Fruit fly (Drosophila melanogaster): Measurements from ENCODE around the gene fzy.

fzy gene

DNA sequence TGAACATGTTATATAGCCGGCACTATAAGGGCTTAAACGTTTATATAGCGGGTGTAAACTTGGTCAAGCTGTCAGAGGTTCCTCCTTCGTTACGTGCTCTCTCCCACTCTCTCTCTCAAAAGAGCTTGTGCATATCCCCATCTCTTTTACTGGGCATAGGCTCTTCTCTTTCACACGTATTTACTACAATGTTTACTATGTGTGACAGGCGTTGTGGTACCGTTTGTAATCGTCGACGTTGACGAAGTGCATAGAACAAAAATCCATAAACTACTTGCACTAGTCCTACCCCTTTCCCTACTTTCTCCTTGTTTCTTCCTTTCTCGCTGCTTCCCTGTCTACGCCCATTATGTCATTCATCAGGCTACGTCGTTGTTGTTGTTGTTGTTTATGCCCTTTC lies 33.9 kb upstream of the fzy start:
- TF ChIP-seq CTCF (optimal IDR thresholded peaks at IDR 0.05) = no peak
- TF ChIP-seq CG8478 (optimal IDR thresholded peaks at IDR 0.05) = no peak

DNA sequence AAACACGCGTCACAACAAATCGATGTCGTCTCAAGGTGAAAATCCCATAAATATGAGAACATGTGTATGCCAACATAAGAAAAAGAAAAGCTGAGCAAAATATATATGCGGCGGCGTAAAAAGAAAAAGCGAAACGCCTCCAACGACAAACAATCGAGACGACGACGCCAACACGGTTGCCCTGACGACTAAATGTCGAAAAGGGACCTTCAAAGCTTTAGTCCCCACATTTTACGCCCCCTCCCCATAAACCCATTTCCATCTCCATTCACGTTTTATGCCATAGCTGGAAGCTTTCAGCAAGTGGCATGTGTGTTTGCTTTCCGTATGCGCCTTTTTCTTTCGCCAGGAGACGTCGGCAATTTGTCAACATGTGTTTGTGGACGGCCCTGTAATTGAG lies 32.8 kb upstream of the fzy start:
- TF ChIP-seq CG8478 (optimal IDR thresholded peaks at IDR 0.05) (no peak), CTCF (optimal IDR thresholded peaks at IDR 0.05) (no peak)

dm6 chr2L:16278842-16279241 lies 31.9 kb upstream of the fzy start:
- TF ChIP-seq CG8478 (optimal IDR thresholded peaks at IDR 0.05) = no peak

- TF ChIP-seq CTCF (optimal IDR thresholded peaks at IDR 0.05) (no peak), CG8478 (optimal IDR thresholded peaks at IDR 0.05) (no peak)
Observed at dm6 chr2L:16279774-16280252, 30.9 kb upstream of the fzy start.

- TF ChIP-seq CTCF (optimal IDR thresholded peaks at IDR 0.05) = no peak
- no peak for TF ChIP-seq CG8478 (optimal IDR thresholded peaks at IDR 0.05)
Observed at dm6 chr2L:16281419-16282076, 29.2 kb upstream of the fzy start.

DNA sequence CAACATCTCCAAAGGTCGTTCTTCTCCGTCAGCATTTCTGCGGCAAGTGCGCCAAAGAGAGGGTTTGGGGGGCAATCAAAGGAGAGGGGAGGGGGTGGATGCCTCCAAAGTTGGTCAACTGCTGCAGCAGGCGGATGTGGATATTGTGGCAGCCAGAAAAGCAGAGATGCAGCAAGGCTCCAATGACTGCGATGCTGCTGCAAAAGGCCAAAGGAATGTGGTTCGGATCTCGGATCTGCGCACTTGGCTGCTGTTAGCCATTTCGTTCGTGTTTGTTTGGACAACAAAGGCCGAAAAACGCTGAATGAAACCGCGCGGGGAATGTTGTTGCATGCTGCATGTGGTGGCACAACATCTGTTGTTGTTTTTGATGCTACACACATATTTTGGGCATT lies 28.7 kb upstream of the fzy start:
- TF ChIP-seq CTCF (optimal IDR thresholded peaks at IDR 0.05) = no peak
- TF ChIP-seq CG8478 (optimal IDR thresholded peaks at IDR 0.05) = no peak

DNA sequence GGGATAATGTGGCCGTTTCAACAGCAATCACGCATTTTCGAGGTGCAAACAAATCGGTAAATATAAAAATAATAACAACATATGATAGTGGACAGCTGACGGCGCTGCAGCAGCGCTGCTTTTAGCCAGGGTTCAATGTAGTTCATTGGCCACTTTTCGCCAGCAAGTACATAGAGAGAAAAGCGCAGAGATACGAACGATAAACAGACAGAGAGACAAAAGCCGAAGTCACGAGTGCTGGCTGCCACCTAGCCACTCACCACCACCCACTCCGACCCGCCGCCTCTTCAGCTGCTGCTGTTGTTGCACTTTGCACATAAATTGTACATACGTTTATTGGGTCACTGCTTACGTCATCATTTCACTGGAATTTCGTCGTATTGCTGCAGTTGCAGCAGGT lies 27.9 kb upstream of the fzy start:
- TF ChIP-seq CG8478 (optimal IDR thresholded peaks at IDR 0.05) (no peak), CTCF (optimal IDR thresholded peaks at IDR 0.05) (no peak)

DNA sequence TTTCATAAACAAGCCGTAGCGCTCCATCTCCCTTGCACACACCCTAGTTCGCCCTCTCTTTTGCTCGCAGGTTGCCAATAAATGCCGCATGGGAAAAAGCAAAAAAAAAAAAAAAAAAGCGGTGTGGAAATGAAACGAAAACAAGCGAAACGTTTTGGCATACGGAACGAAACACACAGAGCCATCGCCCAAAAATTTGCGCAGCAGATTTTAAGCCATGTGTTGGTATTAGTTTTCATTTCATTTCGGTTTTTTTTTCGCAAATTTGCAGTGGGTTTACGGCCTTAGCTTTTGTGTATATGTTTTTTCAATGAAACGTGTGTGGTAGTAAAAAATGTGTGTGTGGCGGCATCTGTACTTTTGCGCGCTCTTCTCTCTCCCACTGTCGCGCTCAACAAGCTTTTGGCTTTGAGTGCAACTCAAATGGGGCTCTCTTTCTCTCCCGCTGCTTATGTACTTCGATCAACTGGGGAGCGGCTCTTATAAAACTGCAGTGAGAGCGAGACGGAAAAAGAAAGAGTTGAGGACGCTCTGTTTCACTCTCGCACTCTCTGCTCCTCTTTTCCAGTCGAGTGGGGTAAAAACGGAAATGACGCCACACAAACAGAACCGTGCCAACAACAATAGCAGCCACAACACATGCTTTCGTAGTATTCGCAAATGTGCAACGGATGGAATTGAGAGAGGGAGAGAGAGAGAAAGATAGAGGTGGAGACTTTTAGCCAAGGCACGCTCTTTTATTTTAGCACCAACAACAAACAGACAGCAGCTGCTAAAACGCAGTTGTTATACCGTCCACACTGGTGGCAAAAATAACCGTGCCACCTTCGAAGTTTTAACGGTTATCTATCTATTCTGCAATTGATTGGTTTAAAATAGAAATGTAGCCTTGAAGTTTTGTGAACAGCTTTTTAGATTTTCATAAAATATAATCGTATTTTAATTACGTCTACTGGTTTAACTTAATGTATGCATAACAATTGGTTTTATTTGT lies 26.2 kb upstream of the fzy start:
- TF ChIP-seq CG8478 (optimal IDR thresholded peaks at IDR 0.05) = no peak
- TF ChIP-seq CTCF (optimal IDR thresholded peaks at IDR 0.05) = peak in 1 of 2 experiments; percentile 6

DNA sequence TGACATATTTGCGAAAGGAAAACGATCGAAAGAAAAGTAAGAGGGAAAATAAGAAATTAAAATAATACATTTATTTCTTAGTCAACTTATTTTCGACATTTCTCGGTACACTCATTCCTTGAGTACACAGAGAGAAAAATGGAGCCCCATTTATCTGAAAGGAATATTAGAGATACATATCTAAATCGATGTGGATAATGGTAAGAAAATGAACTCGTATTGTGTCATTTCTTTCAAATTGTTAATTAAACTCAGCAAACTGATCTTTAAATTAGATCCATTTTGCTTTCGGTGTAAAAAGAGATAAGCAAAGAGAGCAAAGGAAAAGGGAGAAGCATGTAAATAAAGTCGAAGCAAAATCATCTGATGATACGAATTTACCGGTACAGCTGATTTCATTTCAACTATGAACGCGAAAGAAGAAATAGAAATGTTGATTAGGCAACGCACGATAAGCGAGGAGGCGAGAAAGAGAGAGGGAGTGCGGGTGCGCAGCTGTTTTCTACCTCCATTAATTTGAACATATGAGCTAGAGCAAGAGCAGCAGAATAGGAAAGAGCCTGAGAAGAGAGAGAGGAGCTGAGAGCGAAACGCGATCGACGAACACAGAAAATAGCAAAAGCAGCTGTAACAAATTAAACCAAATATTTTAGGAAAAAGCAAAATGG lies 24.9 kb upstream of the fzy start:
- no peak for TF ChIP-seq CTCF (optimal IDR thresholded peaks at IDR 0.05)
- TF ChIP-seq CG8478 (optimal IDR thresholded peaks at IDR 0.05) = no peak

DNA sequence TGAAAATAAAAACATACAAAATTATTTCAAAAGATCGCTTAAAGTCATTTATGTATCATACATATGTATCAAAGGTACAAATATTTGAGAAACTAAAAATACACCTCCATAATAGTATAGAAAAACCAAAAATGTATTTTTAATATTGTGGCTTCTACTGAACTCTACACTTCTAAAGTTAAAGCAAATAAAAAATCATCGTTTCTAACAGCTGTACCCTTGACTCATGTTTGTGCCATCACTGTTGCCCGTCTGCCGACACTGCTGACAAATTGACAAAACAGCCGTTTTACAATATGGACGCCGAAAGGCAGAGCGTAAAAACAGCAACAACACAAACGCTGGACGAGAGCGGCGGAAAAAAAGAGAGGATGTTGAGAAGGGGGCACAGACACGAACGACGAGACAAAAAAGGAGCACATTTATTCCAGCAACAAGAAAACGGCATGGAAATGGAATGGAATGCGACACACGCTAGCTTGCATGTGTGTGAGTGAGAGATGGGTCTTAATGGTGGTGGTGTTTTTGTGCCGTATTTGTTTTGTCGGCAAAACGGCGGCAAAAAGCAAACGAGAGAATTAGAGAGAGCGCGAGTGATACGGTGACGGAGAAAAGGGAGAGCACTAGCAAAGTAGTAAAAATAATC lies 24.3 kb upstream of the fzy start:
- TF ChIP-seq CTCF (optimal IDR thresholded peaks at IDR 0.05) (peak in 1 of 2 experiments; percentile 3), CG8478 (optimal IDR thresholded peaks at IDR 0.05) (no peak)

dm6 chr2L:16287006-16287601 lies 23.7 kb upstream of the fzy start:
- no peak for TF ChIP-seq CTCF (optimal IDR thresholded peaks at IDR 0.05)
- no peak for TF ChIP-seq CG8478 (optimal IDR thresholded peaks at IDR 0.05)

dm6 chr2L:16287602-16288392 lies 23.0 kb upstream of the fzy start, which contains the start of the genes crp and pkaap:
Gene crp (minus strand): TSS chr2L:16287730.
Gene pkaap (plus strand): TSS chr2L:16288290.
- peak; percentile 98 for TF ChIP-seq CTCF (optimal IDR thresholded peaks at IDR 0.05)
- no peak for TF ChIP-seq CG8478 (optimal IDR thresholded peaks at IDR 0.05)

DNA sequence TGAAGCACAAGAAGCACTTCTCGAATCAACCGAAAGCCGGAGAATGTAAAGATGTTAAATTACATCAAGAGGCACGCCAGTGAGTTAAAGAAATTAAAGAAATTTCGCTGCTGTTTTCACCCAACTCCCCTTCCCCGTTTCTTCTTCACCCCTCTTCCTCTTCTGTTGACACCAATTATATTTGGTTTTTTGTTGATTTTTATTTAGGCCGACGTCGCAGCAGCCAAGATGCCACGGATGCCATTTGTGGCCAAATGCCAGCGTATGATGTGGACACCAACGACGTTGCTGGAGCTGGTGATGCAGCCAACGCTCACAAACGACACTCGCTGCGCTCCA lies 22.4 kb upstream of the fzy start:
- TF ChIP-seq CG8478 (optimal IDR thresholded peaks at IDR 0.05) = no peak
- TF ChIP-seq CTCF (optimal IDR thresholded peaks at IDR 0.05) = no peak

DNA sequence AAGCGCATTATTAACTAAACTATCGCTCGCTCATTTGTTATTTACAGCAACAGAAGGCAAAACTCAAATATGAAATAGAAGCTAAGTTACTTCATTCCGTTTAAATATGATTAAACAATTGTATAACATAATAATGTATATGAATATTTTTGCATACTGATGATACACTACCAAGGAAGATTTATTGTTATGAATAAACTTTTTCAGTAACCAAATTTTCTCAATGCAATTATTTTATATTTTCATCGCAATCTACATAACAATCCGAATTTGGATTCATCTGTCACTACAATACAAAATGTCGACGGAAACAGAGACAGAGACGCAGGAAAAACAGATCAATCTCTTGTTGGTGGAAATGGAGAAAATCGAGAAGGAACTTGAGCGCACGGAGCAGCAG lies 19.8 kb upstream of the fzy start, which contains the start of gene CG17329:
Gene CG17329 (plus strand): TSS at position 301 of the 400 bp plus-strand sequence.
- no peak for TF ChIP-seq CTCF (optimal IDR thresholded peaks at IDR 0.05)
- TF ChIP-seq CG8478 (optimal IDR thresholded peaks at IDR 0.05) = no peak

Data from S2 (cell line).